Fruit fly (Drosophila melanogaster) whole organism, prepupa: ENCODE data around the gene CG42832.

ENCODE experiments used
- Blimp-1 ChIP-seq: fragments of 200-800 bp; sonication (Bioruptor generic); optimal IDR thresholded peaks from 3 replicates; lab custom pipeline; 2017; ENCODE audit warnings: missing biosample characterization, missing genetic modification characterization, mild to moderate bottlenecking, moderate library complexity, missing genetic modification reagents
- CG10631 ChIP-seq: fragments of 200-800 bp; sonication (Bioruptor generic); optimal IDR thresholded peaks from 2 replicates; lab custom pipeline; 2016; ENCODE audit warnings: missing biosample characterization, missing genetic modification characterization
- CG10669 ChIP-seq: fragments of 200-800 bp; sonication (Bioruptor generic); optimal IDR thresholded peaks from 3 replicates; lab custom pipeline; 2018; ENCODE audit warnings: missing biosample characterization, mild to moderate bottlenecking, missing genetic modification characterization, moderate library complexity
- CG11294 ChIP-seq: fragments of 200-800 bp; sonication (Bioruptor generic); IDR thresholded peaks from 2 replicates; pipeline ENCODE4 v1.3.6; 2022; ENCODE audit warnings: missing biosample characterization, missing genetic modification characterization
- CG11762 ChIP-seq: fragments of 200-800 bp; sonication (Bioruptor generic); optimal IDR thresholded peaks from 3 replicates; lab custom pipeline; 2016; ENCODE audit warnings: missing biosample characterization, missing genetic modification characterization; ENCODE audit not compliant: insufficient read depth
- CG11902 ChIP-seq: fragments of 200-800 bp; sonication (Bioruptor generic); optimal IDR thresholded peaks from 3 replicates; lab custom pipeline; 2016; ENCODE audit warnings: missing biosample characterization, missing genetic modification characterization
- CG15336 ChIP-seq: fragments of 200-800 bp; sonication (Bioruptor generic); IDR thresholded peaks from 2 replicates; pipeline ENCODE4 v1.3.6; 2022; ENCODE audit warnings: missing biosample characterization, missing genetic modification characterization
- CG1621 ChIP-seq: fragments of 200-800 bp; sonication (Bioruptor generic); optimal IDR thresholded peaks from 3 replicates; lab custom pipeline; 2018; ENCODE audit warnings: missing biosample characterization, mild to moderate bottlenecking, missing genetic modification characterization
- CG16779 ChIP-seq: fragments of 200-800 bp; sonication (Bioruptor generic); optimal IDR thresholded peaks from 3 replicates; lab custom pipeline; 2017; ENCODE audit warnings: missing biosample characterization, mild to moderate bottlenecking, missing genetic modification characterization
- CG3032 ChIP-seq: fragments of 200-800 bp; optimal IDR thresholded peaks from 2 replicates; lab custom pipeline; 2019; ENCODE audit warnings: missing biosample characterization, mild to moderate bottlenecking, missing genetic modification characterization, moderate library complexity
- CG34406 ChIP-seq: fragments of 200-800 bp; sonication (Bioruptor generic); optimal IDR thresholded peaks from 3 replicates; lab custom pipeline; 2016; ENCODE audit warnings: missing biosample characterization, missing genetic modification characterization
- CG3919 ChIP-seq: fragments of 200-800 bp; sonication (Bioruptor generic); optimal IDR thresholded peaks from 3 replicates; lab custom pipeline; 2016; ENCODE audit warnings: missing biosample characterization, missing genetic modification characterization
- CG6163 ChIP-seq: fragments of 200-800 bp; sonication (Bioruptor generic); IDR thresholded peaks from 3 replicates; pipeline ENCODE4 v1.3.6; 2022; ENCODE audit warnings: missing biosample characterization, missing genetic modification characterization
- CG6276 ChIP-seq: fragments of 200-800 bp; sonication (Bioruptor generic); optimal IDR thresholded peaks from 2 replicates; lab custom pipeline; 2017; ENCODE audit warnings: missing biosample characterization, mild to moderate bottlenecking, missing genetic modification characterization
- CG6792 ChIP-seq: fragments of 200-800 bp; sonication (Bioruptor generic); optimal IDR thresholded peaks from 3 replicates; lab custom pipeline; 2016; ENCODE audit warnings: missing biosample characterization, missing genetic modification characterization
- CG6808 ChIP-seq: fragments of 200-800 bp; sonication (Bioruptor generic); optimal IDR thresholded peaks from 3 replicates; lab custom pipeline; 2017; ENCODE audit warnings: missing biosample characterization, missing genetic modification characterization, mild to moderate bottlenecking, moderate library complexity, missing genetic modification reagents
- CG6854 ChIP-seq: fragments of 200-800 bp; sonication (Bioruptor generic); optimal IDR thresholded peaks from 2 replicates; lab custom pipeline; 2017; ENCODE audit warnings: missing biosample characterization, mild to moderate bottlenecking, missing genetic modification characterization
- CG7368 ChIP-seq: fragments of 200-800 bp; sonication (Bioruptor generic); optimal IDR thresholded peaks from 3 replicates; lab custom pipeline; 2016; ENCODE audit warnings: missing biosample characterization, missing genetic modification characterization
- CG8119 ChIP-seq: fragments of 200-800 bp; sonication (Bioruptor generic); IDR thresholded peaks from 3 replicates; pipeline ENCODE4 v1.3.6; 2022; ENCODE audit warnings: missing biosample characterization, missing genetic modification characterization
- CG8319 ChIP-seq: fragments of 200-800 bp; sonication (Bioruptor generic); optimal IDR thresholded peaks from 3 replicates; lab custom pipeline; 2016; ENCODE audit warnings: missing biosample characterization, missing genetic modification characterization
- CG8632 ChIP-seq: fragments of 200-800 bp; sonication (Bioruptor generic); optimal IDR thresholded peaks from 3 replicates; lab custom pipeline; 2016; ENCODE audit warnings: missing biosample characterization, missing genetic modification characterization
- CG9139 ChIP-seq: fragments of 200-800 bp; sonication (Bioruptor generic); optimal IDR thresholded peaks from 3 replicates; lab custom pipeline; 2017; ENCODE audit warnings: missing biosample characterization, mild to moderate bottlenecking, missing genetic modification characterization
- Eip75B ChIP-seq: fragments of 200-800 bp; sonication (Bioruptor generic); optimal IDR thresholded peaks from 3 replicates; lab custom pipeline; 2016; ENCODE audit warnings: missing biosample characterization, missing genetic modification characterization
- Eip78C ChIP-seq: fragments of 200-800 bp; sonication (Bioruptor generic); peaks from one replicate; lab custom pipeline; 2016; ENCODE audit warnings: missing biosample characterization, missing genetic modification characterization
- Eip93F ChIP-seq: fragments of 200-800 bp; sonication (Bioruptor generic); optimal IDR thresholded peaks from 2 replicates; lab custom pipeline; 2016; ENCODE audit warnings: missing biosample characterization, mild to moderate bottlenecking, missing genetic modification characterization
- Gug ChIP-seq: fragments of 200-800 bp; sonication (Bioruptor generic); IDR thresholded peaks from 2 replicates; pipeline ENCODE4 v1.3.6; 2022; ENCODE audit warnings: missing biosample characterization, missing genetic modification characterization
- Hr38 ChIP-seq: sonication (Bioruptor generic); optimal IDR thresholded peaks from 2 replicates; lab custom pipeline; 2016; ENCODE audit warnings: missing biosample characterization, missing genetic modification characterization
- Hr39 ChIP-seq: fragments of 200-800 bp; sonication (Bioruptor generic); optimal IDR thresholded peaks from 2 replicates; lab custom pipeline; 2016; ENCODE audit warnings: missing biosample characterization, missing genetic modification characterization
- Hr4 ChIP-seq: fragments of 200-800 bp; sonication (Bioruptor generic); optimal IDR thresholded peaks from 3 replicates; lab custom pipeline; 2016; ENCODE audit warnings: missing biosample characterization, missing genetic modification characterization
- Lpt ChIP-seq: fragments of 200-800 bp; sonication (Bioruptor generic); optimal IDR thresholded peaks from 3 replicates; lab custom pipeline; 2016; ENCODE audit warnings: missing biosample characterization, missing genetic modification characterization
- OdsH ChIP-seq: fragments of 200-800 bp; sonication (Bioruptor generic); optimal IDR thresholded peaks from 3 replicates; lab custom pipeline; 2016; ENCODE audit warnings: missing biosample characterization, missing genetic modification characterization
- Sox102F ChIP-seq: fragments of 200-800 bp; sonication (Bioruptor generic); optimal IDR thresholded peaks from 2 replicates; lab custom pipeline; 2016; ENCODE audit warnings: missing biosample characterization, mild to moderate bottlenecking, missing genetic modification characterization
- Sox14 ChIP-seq: fragments of 200-800 bp; sonication (Bioruptor generic); optimal IDR thresholded peaks from 3 replicates; lab custom pipeline; 2016; ENCODE audit warnings: missing biosample characterization, missing genetic modification characterization
- Sox15 ChIP-seq: fragments of 200-800 bp; sonication (Bioruptor generic); optimal IDR thresholded peaks from 3 replicates; lab custom pipeline; 2016; ENCODE audit warnings: missing biosample characterization, missing genetic modification characterization
- achi ChIP-seq: fragments of 200-800 bp; sonication (Bioruptor generic); optimal IDR thresholded peaks from 3 replicates; lab custom pipeline; 2016; ENCODE audit warnings: missing biosample characterization, missing genetic modification characterization
- cyc ChIP-seq: fragments of 200-800 bp; sonication (Bioruptor generic); optimal IDR thresholded peaks from 3 replicates; lab custom pipeline; 2016; ENCODE audit warnings: missing biosample characterization, missing genetic modification characterization
- eg ChIP-seq: fragments of 200-800 bp; sonication (Bioruptor generic); IDR thresholded peaks from 3 replicates; pipeline ENCODE4 v1.3.6; 2022; ENCODE audit warnings: missing biosample characterization, missing genetic modification characterization
- esn ChIP-seq: fragments of 200-800 bp; sonication (Bioruptor generic); optimal IDR thresholded peaks from 2 replicates; lab custom pipeline; 2016; ENCODE audit warnings: missing biosample characterization, mild to moderate bottlenecking, missing genetic modification characterization, moderate library complexity
- fd85E ChIP-seq: fragments of 200-800 bp; sonication (Bioruptor generic); optimal IDR thresholded peaks from 3 replicates; lab custom pipeline; 2016; ENCODE audit warnings: missing biosample characterization, missing genetic modification characterization
- net ChIP-seq: fragments of 200-800 bp; sonication (Bioruptor generic); optimal IDR thresholded peaks from 3 replicates; lab custom pipeline; 2016; ENCODE audit warnings: missing biosample characterization, missing genetic modification characterization
- pdm3 ChIP-seq: fragments of 200-800 bp; sonication (Bioruptor generic); optimal IDR thresholded peaks from 3 replicates; lab custom pipeline; 2016; ENCODE audit warnings: missing biosample characterization, missing genetic modification characterization
- salr ChIP-seq, 2 experiments: fragments of 200-800 bp; sonication (Bioruptor generic); optimal IDR thresholded peaks; 3 replicates each; lab custom pipeline; 2016 to 2018; ENCODE audit warnings: missing biosample characterization in 2 of 2, missing genetic modification characterization in 2 of 2, mild to moderate bottlenecking in 1 of 2
- ss ChIP-seq, 2 experiments: fragments of 200-800 bp; sonication (Bioruptor generic); optimal IDR thresholded peaks; 2 replicates in 1 of 2; 3 replicates in 1 of 2; lab custom pipeline; 2017 to 2018; ENCODE audit warnings: mild to moderate bottlenecking in 2 of 2, missing biosample characterization in 2 of 2, missing genetic modification characterization in 2 of 2, moderate library complexity in 1 of 2
- svp ChIP-seq: fragments of 200-800 bp; sonication (Bioruptor generic); peaks from one replicate; lab custom pipeline; 2016; ENCODE audit warnings: missing biosample characterization, missing genetic modification characterization
- topi ChIP-seq: fragments of 200-800 bp; sonication (Bioruptor generic); optimal IDR thresholded peaks from 3 replicates; lab custom pipeline; 2016; ENCODE audit warnings: missing biosample characterization, missing genetic modification characterization
- vri ChIP-seq: fragments of 200-800 bp; sonication (Bioruptor generic); optimal IDR thresholded peaks from 3 replicates; lab custom pipeline; 2016; ENCODE audit warnings: missing biosample characterization, mild to moderate bottlenecking, missing genetic modification characterization

CG42832 gene

dm6 chr3L:11636829-11637228, 26.9 kb downstream of the CG42832 start (continued):
- TF ChIP-seq CG11762 (GFP tag; lab: Kevin White, UChicago), result peak; percentile 2
- TF ChIP-seq salr (GFP tag; optimal IDR thresholded peaks at IDR 0.05; lab: Kevin White, UChicago), result no peak
- no peak for TF ChIP-seq Sox102F (GFP tag; lab: Kevin White, UChicago)
- no peak for TF ChIP-seq vri (GFP tag; lab: Kevin White, UChicago)
- TF ChIP-seq CG16779 (tag; lab: Kevin White, UChicago), result no peak
- no peak for TF ChIP-seq Hr4 (GFP tag; lab: Kevin White, UChicago)
- TF ChIP-seq CG11294 (GFP tag; lab: Robert Waterston, UW), result no peak
- no peak for TF ChIP-seq CG1621 (tag; lab: Kevin White, UChicago)
- peak; percentile 15 for TF ChIP-seq CG6276 (GFP tag; lab: Kevin White, UChicago)
- peak; percentile 62 for TF ChIP-seq CG8119 (GFP tag; lab: Robert Waterston, UW)
- TF ChIP-seq CG15336 (GFP tag; lab: Robert Waterston, UW), result peak; percentile 57; the same call in 1 of the 2 replicates
- TF ChIP-seq CG6792 (GFP tag; lab: Kevin White, UChicago), result no peak
- no peak for TF ChIP-seq CG11902 (GFP tag; lab: Kevin White, UChicago)
- TF ChIP-seq CG6808 (GFP tag; lab: Kevin White, UChicago), result peak; percentile 1
- TF ChIP-seq Hr39, result no peak
- TF ChIP-seq Gug (GFP tag; lab: Robert Waterston, UW), result peak; percentile 43; the same call in 1 of the 2 replicates
- TF ChIP-seq, all 60 proteins: peak for 13

- no peak for TF ChIP-seq CG15336 (GFP tag; lab: Robert Waterston, UW)
- no peak for TF ChIP-seq topi (GFP tag; lab: Kevin White, UChicago)
- no peak for TF ChIP-seq net (GFP tag; lab: Kevin White, UChicago)
- no peak for TF ChIP-seq CG6163
- no peak for TF ChIP-seq CG6276 (GFP tag; lab: Kevin White, UChicago)
- no peak for TF ChIP-seq svp (GFP tag; lab: Kevin White, UChicago)
- no peak for TF ChIP-seq CG3919
- TF ChIP-seq CG10669, result no peak
- TF ChIP-seq achi, result no peak
- no peak for TF ChIP-seq Eip75B (GFP tag; lab: Kevin White, UChicago)
- TF ChIP-seq OdsH, result no peak
- no peak for TF ChIP-seq salr (GFP tag; optimal IDR thresholded peaks at IDR 0.05; lab: Kevin White, UChicago)
- no peak for TF ChIP-seq Sox102F (GFP tag; lab: Kevin White, UChicago)
- TF ChIP-seq Sox14 (GFP tag; lab: Kevin White, UChicago), result no peak
- TF ChIP-seq Sox15, result no peak
- no peak for TF ChIP-seq esn (GFP tag; lab: Kevin White, UChicago)
- TF ChIP-seq vri (GFP tag; lab: Kevin White, UChicago), result no peak
- no peak for TF ChIP-seq Lpt (GFP tag; lab: Kevin White, UChicago)
- no peak for TF ChIP-seq Hr39
These were observed 36.0 kb downstream of the CG42832 start, which contains the start of gene CG6071 for dm6 chr3L:11645933-11646332. Gene CG6071, minus strand, starts transcription at chr3L:11646033.

- TF ChIP-seq Eip93F (GFP tag; lab: Kevin White, UChicago), result no peak
- no peak for TF ChIP-seq fd85E
- TF ChIP-seq eg, result peak; percentile 65
- no peak for TF ChIP-seq CG6792 (GFP tag; lab: Kevin White, UChicago)
- TF ChIP-seq CG8632 (GFP tag; lab: Kevin White, UChicago), result peak; percentile 4
- TF ChIP-seq CG11902 (GFP tag; lab: Kevin White, UChicago), result peak; percentile 55
- peak in 1 of 2 experiments; percentile 24 for TF ChIP-seq salr (GFP tag; optimal IDR thresholded peaks at IDR 0.05; lab: Kevin White, UChicago)
- peak; percentile 83 for TF ChIP-seq Hr39
- TF ChIP-seq OdsH, result peak; percentile 79
- TF ChIP-seq CG10631 (GFP tag; lab: Kevin White, UChicago), result peak; percentile 65
- TF ChIP-seq pdm3 (GFP tag; lab: Kevin White, UChicago), result no peak
- TF ChIP-seq ss (GFP tag; optimal IDR thresholded peaks at IDR 0.05; lab: Kevin White, UChicago), result no peak
- peak; percentile 58 for TF ChIP-seq Sox15
- no peak for TF ChIP-seq cyc
- TF ChIP-seq CG9139, result no peak
- TF ChIP-seq net (GFP tag; lab: Kevin White, UChicago), result no peak
- TF ChIP-seq svp (GFP tag; lab: Kevin White, UChicago), result no peak
- peak; percentile 49 for TF ChIP-seq CG11762 (GFP tag; lab: Kevin White, UChicago)
- no peak for TF ChIP-seq CG34406
- peak; percentile 84 for TF ChIP-seq Sox14 (GFP tag; lab: Kevin White, UChicago)
- TF ChIP-seq Hr38 (GFP tag; lab: Kevin White, UChicago), result no peak
- no peak for TF ChIP-seq Blimp-1
- TF ChIP-seq CG8119 (GFP tag; lab: Robert Waterston, UW), result no peak
- no peak for TF ChIP-seq CG3032 (tag; lab: Kevin White, UChicago)
- TF ChIP-seq CG6854 (GFP tag; lab: Kevin White, UChicago), result no peak
- peak; percentile 53 for TF ChIP-seq CG7368 (GFP tag; lab: Kevin White, UChicago)
- TF ChIP-seq CG8319 (GFP tag; lab: Kevin White, UChicago), result peak; percentile 37
- TF ChIP-seq Lpt (GFP tag; lab: Kevin White, UChicago), result no peak
- no peak for TF ChIP-seq Eip78C (GFP tag; lab: Kevin White, UChicago)
These were observed 38.5 kb downstream of the CG42832 start, which contains the start of the genes RIOK1 and Polr3H for dm6 chr3L:11648410-11648809. Gene RIOK1, minus strand, starts transcription at chr3L:11648474. Gene Polr3H, plus strand, starts transcription at chr3L:11648756.
